Worm (Caenorhabditis elegans) whole organism, young adult: ENCODE results near the gene daf-36.
A peak's percentile ranks its signal among the peaks of the same experiment; 100 is the strongest.

ENCODE experiments used
- B0035.1 ChIP-seq: sonication (generic microtip); optimal IDR thresholded peaks from 2 replicates; lab custom pipeline; 2016; ENCODE audit warnings: missing genetic modification characterization, mild to moderate bottlenecking, missing compliant biosample characterization, missing genotype, missing genetic modification reagents
- B0336.3 ChIP-seq: fragments of 200-800 bp; sonication (Bioruptor generic); IDR thresholded peaks from 2 replicates; pipeline ENCODE4 v1.3.6; 2022; ENCODE audit warnings: missing genetic modification characterization, missing compliant biosample characterization
- C17E4.6 ChIP-seq: fragments of 200-800 bp; sonication (Bioruptor generic); IDR thresholded peaks from 2 replicates; pipeline ENCODE4 v1.3.6; 2022; ENCODE audit warnings: missing genetic modification reagents, missing genetic modification characterization, missing compliant biosample characterization
- D2030.7 ChIP-seq: fragments of 200-800 bp; sonication (Bioruptor generic); IDR thresholded peaks from 2 replicates; pipeline ENCODE4 v1.3.6; 2022; ENCODE audit warnings: missing genetic modification reagents, missing genetic modification characterization, missing compliant biosample characterization
- F55B11.4 ChIP-seq: sonication (generic microtip); optimal IDR thresholded peaks from 2 replicates; lab custom pipeline; 2016; ENCODE audit warnings: missing compliant biosample characterization, missing genetic modification characterization, borderline replicate concordance; ENCODE audit not compliant: insufficient read depth
- F57A8.1 ChIP-seq: fragments of 200-800 bp; sonication (Bioruptor generic); optimal IDR thresholded peaks from 2 replicates; lab custom pipeline; 2018; ENCODE audit warnings: mild to moderate bottlenecking, missing genetic modification characterization, moderate library complexity, missing compliant biosample characterization
- F57C9.4 ChIP-seq: sonication (generic microtip); optimal IDR thresholded peaks from 2 replicates; lab custom pipeline; 2017; ENCODE audit warnings: mild to moderate bottlenecking, missing genetic modification characterization, missing compliant biosample characterization
- Y53G8AR.9 ChIP-seq: fragments of 200-800 bp; sonication (Bioruptor generic); conservative IDR thresholded peaks from 2 replicates; pipeline ENCODE4 v1.3.6; 2022; ENCODE audit warnings: missing genetic modification reagents, missing genetic modification characterization, missing compliant biosample characterization
- atf-7 ChIP-seq: sonication (generic microtip); optimal IDR thresholded peaks from 2 replicates; lab custom pipeline; 2017; ENCODE audit warnings: mild to moderate bottlenecking, missing genetic modification characterization, missing compliant biosample characterization
- athp-1 ChIP-seq: sonication (generic microtip); optimal IDR thresholded peaks from 2 replicates; lab custom pipeline; 2017; ENCODE audit warnings: mild to moderate bottlenecking, missing genetic modification characterization, missing compliant biosample characterization
- bed-1 ChIP-seq: fragments of 200-800 bp; sonication (Bioruptor generic); IDR thresholded peaks from 2 replicates; pipeline ENCODE4 v1.3.6; 2022; ENCODE audit warnings: missing genetic modification reagents, missing genetic modification characterization, missing compliant biosample characterization
- ccch-3 ChIP-seq: fragments of 200-800 bp; sonication (Bioruptor generic); optimal IDR thresholded peaks from 2 replicates; lab custom pipeline; 2018; ENCODE audit warnings: mild to moderate bottlenecking, missing genetic modification characterization, missing compliant biosample characterization
- ceh-27 ChIP-seq: fragments of 200-800 bp; sonication (Bioruptor generic); optimal IDR thresholded peaks from 2 replicates; lab custom pipeline; 2018; ENCODE audit warnings: mild to moderate bottlenecking, missing genetic modification characterization, moderate library complexity, missing compliant biosample characterization
- efl-1 ChIP-seq: fragments of 150-350 bp; optimal IDR thresholded peaks from 2 replicates; lab custom pipeline; 2014; ENCODE audit warnings: missing biosample characterization, missing genetic modification reagents, missing genetic modification characterization
- egrh-3 ChIP-seq: fragments of 200-800 bp; sonication (Bioruptor generic); IDR thresholded peaks from 2 replicates; pipeline ENCODE4 v1.3.6; 2022; ENCODE audit warnings: missing genetic modification reagents, missing genetic modification characterization, missing compliant biosample characterization
- ekl-4 ChIP-seq: fragments of 200-800 bp; sonication (Bioruptor generic); IDR thresholded peaks from 2 replicates; pipeline ENCODE4 v1.3.6; 2022; ENCODE audit warnings: missing genetic modification reagents, missing genetic modification characterization, missing compliant biosample characterization
- ets-4 ChIP-seq: fragments of 200-800 bp; sonication (Bioruptor generic); optimal IDR thresholded peaks from 2 replicates; lab custom pipeline; 2018; ENCODE audit warnings: mild to moderate bottlenecking, missing genetic modification characterization, missing compliant biosample characterization
- fkh-3 ChIP-seq: sonication (generic microtip); optimal IDR thresholded peaks from 2 replicates; lab custom pipeline; 2016; ENCODE audit warnings: mild to moderate bottlenecking, missing genetic modification characterization, missing compliant biosample characterization
- hlh-26 ChIP-seq: fragments of 200-800 bp; sonication (Bioruptor generic); conservative IDR thresholded peaks from 2 replicates; pipeline ENCODE4 v1.3.6; 2022; ENCODE audit warnings: missing genetic modification reagents, missing genetic modification characterization, missing compliant biosample characterization
- hmg-20 ChIP-seq: fragments of 200-800 bp; sonication (Bioruptor generic); IDR thresholded peaks from 2 replicates; pipeline ENCODE4 v1.3.6; 2022; ENCODE audit warnings: missing genetic modification reagents, missing genetic modification characterization, missing compliant biosample characterization
- lin-26 ChIP-seq: fragments of 200-800 bp; sonication (Bioruptor generic); IDR thresholded peaks from 2 replicates; pipeline ENCODE4 v1.3.6; 2022; ENCODE audit warnings: missing genetic modification reagents, missing genetic modification characterization, missing compliant biosample characterization
- lin-35 ChIP-seq, 3 experiments: fragments of 150-350 bp in 2 of 3; sonication (generic microtip) in 1 of 3; optimal IDR thresholded peaks; 2 replicates each; lab custom pipeline; 2014 to 2018; ENCODE audit warnings: missing biosample characterization in 3 of 3, missing genetic modification characterization in 3 of 3, missing genetic modification reagents in 3 of 3
- lin-40 ChIP-seq: sonication (generic microtip); optimal IDR thresholded peaks from 2 replicates; lab custom pipeline; 2016; ENCODE audit warnings: missing genetic modification characterization, mild to moderate bottlenecking, missing compliant biosample characterization, missing genotype, missing genetic modification reagents
- lir-1 ChIP-seq: fragments of 200-800 bp; sonication (Bioruptor generic); conservative IDR thresholded peaks from 2 replicates; pipeline ENCODE4 v1.3.6; 2022; ENCODE audit warnings: missing genetic modification reagents, missing genetic modification characterization, missing compliant biosample characterization
- madf-3 ChIP-seq: fragments of 200-800 bp; sonication (Bioruptor generic); IDR thresholded peaks from 2 replicates; pipeline ENCODE4 v1.3.6; 2022; ENCODE audit warnings: missing genetic modification reagents, missing genetic modification characterization, missing compliant biosample characterization
- madf-8 ChIP-seq: fragments of 200-800 bp; sonication (Bioruptor generic); conservative IDR thresholded peaks from 2 replicates; pipeline ENCODE4 v1.3.6; 2022; ENCODE audit warnings: missing genetic modification reagents, missing genetic modification characterization, missing compliant biosample characterization
- mel-28 ChIP-seq: sonication (generic microtip); optimal IDR thresholded peaks from 2 replicates; lab custom pipeline; 2016; ENCODE audit warnings: borderline replicate concordance, mild to moderate bottlenecking, missing genetic modification characterization, missing compliant biosample characterization
- mes-4 ChIP-seq: sonication (generic microtip); optimal IDR thresholded peaks from 2 replicates; lab custom pipeline; 2016; ENCODE audit warnings: missing genotype, missing genetic modification characterization, missing compliant biosample characterization
- nfya-1 ChIP-seq: sonication (generic microtip); optimal IDR thresholded peaks from 2 replicates; lab custom pipeline; 2017; ENCODE audit warnings: antibody characterized with exemption, missing compliant biosample characterization, missing genetic modification characterization, borderline replicate concordance; ENCODE audit not compliant: insufficient read depth
- nfyb-1 ChIP-seq: fragments of 200-800 bp; sonication (Bioruptor generic); IDR thresholded peaks from 2 replicates; pipeline ENCODE4 v1.3.6; 2022; ENCODE audit warnings: missing genetic modification reagents, missing genetic modification characterization, missing compliant biosample characterization
- nhr-179 ChIP-seq: sonication (generic microtip); optimal IDR thresholded peaks from 2 replicates; lab custom pipeline; 2016; ENCODE audit warnings: mild to moderate bottlenecking, missing genetic modification characterization, missing compliant biosample characterization
- pbrm-1 ChIP-seq: fragments of 200-800 bp; sonication (Bioruptor generic); IDR thresholded peaks from 2 replicates; pipeline ENCODE4 v1.3.6; 2022; ENCODE audit warnings: missing genetic modification reagents, missing genetic modification characterization, missing compliant biosample characterization
- rcor-1 ChIP-seq: fragments of 200-800 bp; sonication (Bioruptor generic); IDR thresholded peaks from 2 replicates; pipeline ENCODE4 v1.3.6; 2022; ENCODE audit warnings: missing genetic modification reagents, missing genetic modification characterization, missing compliant biosample characterization
- rec-8 ChIP-seq, 2 experiments: sonication (generic microtip); optimal IDR thresholded peaks; 2 replicates each; lab custom pipeline; 2016; ENCODE audit warnings: mild to moderate bottlenecking in 2 of 2, missing genetic modification characterization in 2 of 2, missing genetic modification reagents in 2 of 2, missing genotype in 2 of 2, missing biosample characterization in 1 of 2, missing compliant biosample characterization in 1 of 2, moderate library complexity in 1 of 2
- rpc-1 ChIP-seq, 2 experiments: fragments of 150-350 bp in 1 of 2; sonication (generic microtip) in 1 of 2; optimal IDR thresholded peaks; 2 replicates each; lab custom pipeline; 2014 to 2018; ENCODE audit warnings: missing biosample characterization in 1 of 2, missing genetic modification characterization in 1 of 2, missing genetic modification reagents in 1 of 2, missing genotype in 1 of 2
- sea-2 ChIP-seq: fragments of 200-800 bp; sonication (Bioruptor generic); IDR thresholded peaks from 2 replicates; pipeline ENCODE4 v1.3.6; 2022; ENCODE audit warnings: missing genetic modification characterization, missing compliant biosample characterization
- snpc-1.1 ChIP-seq: sonication (generic microtip); optimal IDR thresholded peaks from 2 replicates; lab custom pipeline; 2017; ENCODE audit warnings: missing genetic modification characterization, mild to moderate bottlenecking, missing compliant biosample characterization, antibody characterized with exemption, moderate library complexity, missing genotype, missing genetic modification reagents; ENCODE audit not compliant: insufficient read depth
- somi-1 ChIP-seq: fragments of 200-800 bp; sonication (Bioruptor generic); optimal IDR thresholded peaks from 2 replicates; lab custom pipeline; 2018; ENCODE audit warnings: mild to moderate bottlenecking, missing genetic modification characterization, missing compliant biosample characterization
- tlf-1 ChIP-seq: fragments of 200-800 bp; sonication (Bioruptor generic); optimal IDR thresholded peaks from 2 replicates; lab custom pipeline; 2018; ENCODE audit warnings: mild to moderate bottlenecking, missing genetic modification characterization, missing compliant biosample characterization
- unc-130 ChIP-seq: sonication (generic microtip); optimal IDR thresholded peaks from 2 replicates; lab custom pipeline; 2016; ENCODE audit warnings: missing genetic modification reagents, missing genetic modification characterization, missing compliant biosample characterization
- xnd-1 ChIP-seq: sonication (generic microtip); optimal IDR thresholded peaks from 2 replicates; lab custom pipeline; 2016; ENCODE audit warnings: missing genotype, missing genetic modification reagents, missing genetic modification characterization, missing compliant biosample characterization
- zfh-2 ChIP-seq: fragments of 200-800 bp; sonication (Bioruptor generic); conservative IDR thresholded peaks from 2 replicates; pipeline ENCODE4 v1.3.6; 2022; ENCODE audit warnings: missing genetic modification reagents, missing genetic modification characterization, missing compliant biosample characterization
- zim-3 ChIP-seq: sonication (generic microtip); optimal IDR thresholded peaks from 2 replicates; lab custom pipeline; 2017; ENCODE audit warnings: mild to moderate bottlenecking, missing genetic modification characterization, moderate library complexity, missing compliant biosample characterization
- ztf-28 ChIP-seq: fragments of 200-800 bp; sonication (Bioruptor generic); IDR thresholded peaks from 2 replicates; pipeline ENCODE4 v1.3.6; 2022; ENCODE audit warnings: missing genetic modification reagents, missing genetic modification characterization, missing compliant biosample characterization

Gene daf-36

ce11 chrV:10237959-10238444, 12.5 kb upstream of the daf-36 start (continued):
- TF ChIP-seq fkh-3 (tag; lab: Kevin White, UChicago) (peak; percentile 54), rec-8 (tag; optimal IDR thresholded peaks at IDR 0.05; lab: Kevin White, UChicago) (peak in 1 of 2 experiments; percentile 0), efl-1 (GFP tag; lab: Kevin White, UChicago) (no peak), lin-40 (tag; lab: Kevin White, UChicago) (no peak), Y53G8AR.9 (peak; percentile 75; the same call in 1 of the 2 replicates), rcor-1 (GFP tag; lab: Robert Waterston, UW) (peak; percentile 27; the same call in 1 of the 2 replicates), sea-2 (GFP tag; lab: Robert Waterston, UW) (no peak), nfyb-1 (GFP tag; lab: Robert Waterston, UW) (0 out of 2 replicates have a peak, but pooled peaks have one; percentile 64), hmg-20 (GFP tag; lab: Robert Waterston, UW) (no peak), athp-1 (tag; lab: Kevin White, UChicago) (peak; percentile 95), unc-130 (GFP tag; lab: Kevin White, UChicago) (no peak), nhr-179 (tag; lab: Kevin White, UChicago) (no peak), bed-1 (0 out of 2 replicates have a peak, but pooled peaks have one; percentile 51), lin-26 (peak; percentile 64), tlf-1 (GFP tag; lab: Kevin White, UChicago) (peak; percentile 1), ztf-28 (no peak), F55B11.4 (tag; lab: Kevin White, UChicago) (no peak), ets-4 (GFP tag; lab: Kevin White, UChicago) (no peak), rpc-1 (optimal IDR thresholded peaks at IDR 0.05; lab: Kevin White, UChicago) (no peak), rpc-1 (tag; optimal IDR thresholded peaks at IDR 0.05; lab: Kevin White, UChicago) (no peak), F57A8.1 (GFP tag; lab: Kevin White, UChicago) (no peak), zfh-2 (no peak), ekl-4 (GFP tag; lab: Robert Waterston, UW) (peak; percentile 89), nfya-1 (tag; lab: Kevin White, UChicago) (no peak), lin-35 (GFP tag; optimal IDR thresholded peaks at IDR 0.05; lab: Kevin White, UChicago) (no peak), somi-1 (GFP tag; lab: Kevin White, UChicago) (no peak)
- TF ChIP-seq, all 124 proteins: peak for 46

ce11 chrV:10237171-10237570, 11.7 kb upstream of the daf-36 start:
- TF ChIP-seq egrh-3 (no peak), atf-7 (no peak), zim-3 (tag; lab: Kevin White, UChicago) (no peak), B0035.1 (no peak), xnd-1 (tag; lab: Kevin White, UChicago) (no peak), D2030.7 (GFP tag; lab: Robert Waterston, UW) (no peak), hlh-26 (GFP tag; lab: Robert Waterston, UW) (no peak), ceh-27 (GFP tag; lab: Kevin White, UChicago) (no peak), mes-4 (no peak), athp-1 (tag; lab: Kevin White, UChicago) (no peak), pbrm-1 (GFP tag; lab: Robert Waterston, UW) (no peak), F57C9.4 (no peak), mel-28 (tag; lab: Kevin White, UChicago) (no peak), madf-3 (GFP tag; lab: Robert Waterston, UW) (no peak), madf-8 (GFP tag; lab: Robert Waterston, UW) (no peak), C17E4.6 (no peak), lir-1 (no peak), B0336.3 (no peak), snpc-1.1 (tag; lab: Kevin White, UChicago) (no peak), ccch-3 (GFP tag; lab: Kevin White, UChicago) (no peak)
